Worm (Caenorhabditis elegans) whole organism, late embryonic: ENCODE measurements around the gene W07B8.4.
A peak's percentile ranks its signal among the peaks of the same experiment; 100 is the strongest.

Experiments
- C38D4.7 ChIP-seq: fragments of 200-800 bp; sonication (Bioruptor generic); optimal IDR thresholded peaks from 2 replicates; lab custom pipeline; 2018; ENCODE audit warnings: mild to moderate bottlenecking, missing genetic modification characterization, moderate library complexity, missing compliant biosample characterization
- Y22D7AL.16 ChIP-seq: sonication (generic microtip); optimal IDR thresholded peaks from 2 replicates; lab custom pipeline; 2016; ENCODE audit warnings: missing genetic modification characterization, missing compliant biosample characterization
- ama-1 ChIP-seq: fragments of 150-350 bp; optimal IDR thresholded peaks from 2 replicates; lab custom pipeline; 2014
- ceh-9 ChIP-seq: sonication (generic microtip); optimal IDR thresholded peaks from 2 replicates; lab custom pipeline; 2016; ENCODE audit warnings: mild to moderate bottlenecking, missing genetic modification characterization, inconsistent platforms, missing compliant biosample characterization
- dve-1 ChIP-seq: sonication (generic microtip); optimal IDR thresholded peaks from 2 replicates; lab custom pipeline; 2017; ENCODE audit warnings: antibody characterized with exemption, mild to moderate bottlenecking, missing genetic modification characterization, missing compliant biosample characterization
- elt-2 ChIP-seq: sonication (generic microtip); optimal IDR thresholded peaks from 2 replicates; lab custom pipeline; 2016; ENCODE audit warnings: missing genetic modification reagents, missing genetic modification characterization, missing compliant biosample characterization
- pat-9 ChIP-seq: fragments of 200-800 bp; sonication (Bioruptor generic); optimal IDR thresholded peaks from 2 replicates; lab custom pipeline; 2018; ENCODE audit warnings: mild to moderate bottlenecking, missing genetic modification characterization, moderate library complexity, missing compliant biosample characterization
- pax-1 ChIP-seq: fragments of 150-350 bp; optimal IDR thresholded peaks from 2 replicates; lab custom pipeline; 2014; ENCODE audit warnings: missing biosample characterization, missing genetic modification characterization
- syd-9 ChIP-seq: sonication (generic microtip); optimal IDR thresholded peaks from 2 replicates; lab custom pipeline; 2016; ENCODE audit warnings: mild to moderate bottlenecking, missing genetic modification characterization, moderate library complexity, missing compliant biosample characterization
- tbx-7 ChIP-seq: sonication (generic microtip); optimal IDR thresholded peaks from 2 replicates; lab custom pipeline; 2016; ENCODE audit warnings: missing genotype, missing genetic modification characterization, missing compliant biosample characterization

DNA sequence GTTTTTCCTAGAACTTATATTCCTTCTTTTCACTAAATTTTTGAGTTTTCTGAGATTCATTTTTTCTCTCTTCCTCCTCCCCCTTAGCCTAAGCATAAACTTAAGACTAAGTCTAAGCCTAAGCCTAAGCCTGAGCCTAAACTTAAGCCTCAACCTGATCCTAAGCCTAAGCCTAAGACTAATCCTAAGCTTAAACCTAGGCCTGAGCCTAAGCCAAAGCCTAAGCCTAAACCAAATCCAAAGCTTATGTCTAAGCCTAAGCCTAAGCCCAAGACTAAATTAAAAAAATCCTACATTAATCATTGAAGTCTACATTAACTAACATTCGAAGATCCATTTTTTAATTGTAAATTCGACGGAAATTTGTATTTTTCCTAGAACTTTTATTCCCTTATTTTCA lies 9.1 kb upstream of the W07B8.4 start:
- TF ChIP-seq ceh-9: no peak
- TF ChIP-seq C38D4.7 (GFP tag; lab: Kevin White, UChicago): no peak
- TF ChIP-seq pat-9 (tag; lab: Kevin White, UChicago): no peak
- no peak for TF ChIP-seq pax-1 (tag; lab: Kevin White, UChicago)
- no peak for TF ChIP-seq Y22D7AL.16
- TF ChIP-seq tbx-7 (tag; lab: Kevin White, UChicago): no peak
- peak; percentile 76 for TF ChIP-seq dve-1
- no peak for TF ChIP-seq ama-1 (lab: Kevin White, UChicago)
- no peak for TF ChIP-seq syd-9
- TF ChIP-seq elt-2 (tag; lab: Kevin White, UChicago): no peak
